Fruit fly (Drosophila melanogaster) whole organism, embryonic: Measurements from ENCODE around the gene velo.
A peak's percentile ranks its signal among the peaks of the same experiment; 100 is the strongest.

Experiments
- Abd-B ChIP-seq: fragments of 200-800 bp; sonication (Bioruptor generic); optimal IDR thresholded peaks from 2 replicates; lab custom pipeline; 2018; ENCODE audit warnings: missing biosample characterization, mild to moderate bottlenecking, missing genetic modification characterization, moderate library complexity
- Antp ChIP-seq: fragments of 200-800 bp; sonication (Bioruptor generic); optimal IDR thresholded peaks from 3 replicates; lab custom pipeline; 2016; ENCODE audit warnings: missing biosample characterization, missing genetic modification characterization
- CG10209 ChIP-seq: fragments of 200-800 bp; sonication (Bioruptor generic); optimal IDR thresholded peaks from 3 replicates; lab custom pipeline; 2017; ENCODE audit warnings: missing biosample characterization, mild to moderate bottlenecking, missing genetic modification characterization, missing genetic modification reagents
- CG1024 ChIP-seq: fragments of 200-800 bp; sonication (Bioruptor generic); IDR thresholded peaks from 2 replicates; pipeline ENCODE4 v1.3.6; 2022; ENCODE audit warnings: missing biosample characterization, missing genetic modification characterization
- CG10543 ChIP-seq: fragments of 200-800 bp; sonication (Bioruptor generic); optimal IDR thresholded peaks from 3 replicates; lab custom pipeline; 2017; ENCODE audit warnings: missing biosample characterization, mild to moderate bottlenecking, missing genetic modification characterization, moderate library complexity
- CG10565 ChIP-seq: fragments of 200-800 bp; sonication (Bioruptor generic); optimal IDR thresholded peaks from 3 replicates; lab custom pipeline; 2016; ENCODE audit warnings: missing biosample characterization, mild to moderate bottlenecking, missing genetic modification characterization
- CG11085 ChIP-seq: fragments of 200-800 bp; sonication (Bioruptor generic); IDR thresholded peaks from 2 replicates; pipeline ENCODE4 v1.3.6; 2022; ENCODE audit warnings: missing biosample characterization, missing genetic modification characterization
- CG11504 ChIP-seq: fragments of 200-800 bp; sonication (Bioruptor generic); optimal IDR thresholded peaks from 3 replicates; lab custom pipeline; 2019; ENCODE audit warnings: missing biosample characterization, mild to moderate bottlenecking, missing genetic modification characterization, moderate library complexity
- CG11695 ChIP-seq: fragments of 200-800 bp; sonication (Bioruptor generic); IDR thresholded peaks from 3 replicates; pipeline ENCODE4 v1.3.6; 2022; ENCODE audit warnings: missing biosample characterization, missing genetic modification characterization
- CG1233 ChIP-seq: fragments of 200-800 bp; sonication (Bioruptor generic); optimal IDR thresholded peaks from 4 replicates; lab custom pipeline; 2018; ENCODE audit warnings: missing biosample characterization, mild to moderate bottlenecking, missing genetic modification characterization
- CG12659 ChIP-seq: fragments of 200-800 bp; sonication (Bioruptor generic); optimal IDR thresholded peaks from 3 replicates; lab custom pipeline; 2017; ENCODE audit warnings: mild to moderate bottlenecking, missing biosample characterization, missing genetic modification reagents, missing genetic modification characterization
- CG13287 ChIP-seq: fragments of 200-800 bp; sonication (Bioruptor generic); IDR thresholded peaks from 2 replicates; pipeline ENCODE4 v1.3.6; 2022; ENCODE audit warnings: missing biosample characterization, missing genetic modification characterization; ENCODE audit not compliant: partially characterized antibody
- CG15011 ChIP-seq: fragments of 200-800 bp; sonication (Bioruptor generic); optimal IDR thresholded peaks from 3 replicates; lab custom pipeline; 2018; ENCODE audit warnings: missing biosample characterization, mild to moderate bottlenecking, missing genetic modification characterization
- CG15601 ChIP-seq: fragments of 200-800 bp; sonication (Bioruptor generic); optimal IDR thresholded peaks from 3 replicates; lab custom pipeline; 2019; ENCODE audit warnings: missing biosample characterization, mild to moderate bottlenecking, missing genetic modification characterization, moderate library complexity
- CG2712 ChIP-seq: fragments of 200-800 bp; optimal IDR thresholded peaks from 3 replicates; lab custom pipeline; 2019; ENCODE audit warnings: missing biosample characterization, mild to moderate bottlenecking, missing genetic modification characterization, moderate library complexity
- CG31441 ChIP-seq: fragments of 200-800 bp; sonication (Bioruptor generic); IDR thresholded peaks from 2 replicates; pipeline ENCODE4 v1.3.6; 2022; ENCODE audit warnings: missing biosample characterization, missing genetic modification characterization
- CG3838 ChIP-seq: fragments of 200-800 bp; sonication (Bioruptor generic); optimal IDR thresholded peaks from 3 replicates; lab custom pipeline; 2016; ENCODE audit warnings: missing biosample characterization, missing genetic modification characterization
- CG4282 ChIP-seq: fragments of 200-800 bp; sonication (Bioruptor generic); optimal IDR thresholded peaks from 2 replicates; lab custom pipeline; 2016; ENCODE audit warnings: missing biosample characterization, missing genetic modification characterization
- CG4360 ChIP-seq: fragments of 200-800 bp; sonication (Bioruptor generic); IDR thresholded peaks from 2 replicates; pipeline ENCODE4 v1.3.6; 2022; ENCODE audit warnings: missing biosample characterization, missing genetic modification characterization
- CG43689 ChIP-seq: fragments of 200-800 bp; sonication (Bioruptor generic); IDR thresholded peaks from 2 replicates; pipeline ENCODE4 v1.3.6; 2022; ENCODE audit warnings: missing biosample characterization, missing genetic modification characterization
- CG4404 ChIP-seq: fragments of 200-800 bp; sonication (Bioruptor generic); IDR thresholded peaks from 2 replicates; pipeline ENCODE4 v1.3.6; 2022; ENCODE audit warnings: missing biosample characterization, missing genetic modification characterization
- CG6854 ChIP-seq: fragments of 200-800 bp; sonication (Bioruptor generic); optimal IDR thresholded peaks from 3 replicates; lab custom pipeline; 2017; ENCODE audit warnings: missing biosample characterization, mild to moderate bottlenecking, missing genetic modification characterization
- CG7357 ChIP-seq: fragments of 200-800 bp; sonication (Bioruptor generic); IDR thresholded peaks from 3 replicates; pipeline ENCODE4 v1.3.6; 2022; ENCODE audit warnings: missing biosample characterization, missing genetic modification characterization
- CG8359 ChIP-seq: fragments of 200-800 bp; sonication (Bioruptor generic); optimal IDR thresholded peaks from 2 replicates; lab custom pipeline; 2017; ENCODE audit warnings: missing biosample characterization, mild to moderate bottlenecking, missing genetic modification characterization, borderline replicate concordance
- CG9727 ChIP-seq: fragments of 200-800 bp; sonication (Bioruptor generic); optimal IDR thresholded peaks from 3 replicates; lab custom pipeline; 2017; ENCODE audit warnings: missing biosample characterization, mild to moderate bottlenecking, missing genetic modification characterization
- CTCF ChIP-seq: fragments of 200-800 bp; sonication (Bioruptor generic); optimal IDR thresholded peaks from 2 replicates; lab custom pipeline; 2017; ENCODE audit warnings: missing biosample characterization, mild to moderate bottlenecking, missing genetic modification characterization, moderate library complexity
- Camta ChIP-seq: fragments of 200-800 bp; sonication (Bioruptor generic); optimal IDR thresholded peaks from 2 replicates; lab custom pipeline; 2016; ENCODE audit warnings: missing biosample characterization, missing genetic modification characterization
- CkIIα-i1 ChIP-seq: fragments of 200-800 bp; sonication (Bioruptor generic); IDR thresholded peaks from 2 replicates; pipeline ENCODE4 v1.3.6; 2022; ENCODE audit warnings: missing biosample characterization, missing genetic modification characterization
- Doc2 ChIP-seq: fragments of 200-800 bp; sonication (Bioruptor generic); IDR thresholded peaks from 2 replicates; pipeline ENCODE4 v1.3.6; 2022; ENCODE audit warnings: missing biosample characterization, missing genetic modification characterization
- Gsc ChIP-seq: fragments of 200-800 bp; sonication (Bioruptor generic); IDR thresholded peaks from 2 replicates; pipeline ENCODE4 v1.3.6; 2022; ENCODE audit warnings: missing biosample characterization, missing genetic modification characterization
- Hand ChIP-seq: fragments of 200-800 bp; sonication (Bioruptor generic); optimal IDR thresholded peaks from 2 replicates; lab custom pipeline; 2017; ENCODE audit warnings: mild to moderate bottlenecking, missing biosample characterization, missing genetic modification reagents, missing genetic modification characterization
- Med ChIP-seq: fragments of 200-800 bp; sonication (Bioruptor generic); peaks from one replicate; lab custom pipeline; 2016; ENCODE audit warnings: missing biosample characterization, missing genetic modification characterization, mild to moderate bottlenecking, inconsistent platforms, moderate library complexity
- Side ChIP-seq: fragments of 200-800 bp; sonication (Bioruptor generic); optimal IDR thresholded peaks from 2 replicates; lab custom pipeline; 2016; ENCODE audit warnings: missing biosample characterization, missing genetic modification characterization
- Sox100B ChIP-seq: fragments of 200-800 bp; sonication (Bioruptor generic); optimal IDR thresholded peaks from 3 replicates; lab custom pipeline; 2018; ENCODE audit warnings: missing biosample characterization, mild to moderate bottlenecking, missing genetic modification characterization
- Usf ChIP-seq: fragments of 200-800 bp; sonication (Bioruptor generic); optimal IDR thresholded peaks from 2 replicates; lab custom pipeline; 2017; ENCODE audit warnings: missing genotype, missing biosample characterization, missing genetic modification characterization
- br ChIP-seq: fragments of >200 bp; optimal IDR thresholded peaks from 2 replicates; lab custom pipeline; 2017
- cad ChIP-seq: fragments of >200 bp; optimal IDR thresholded peaks from 2 replicates; lab custom pipeline; 2017; ENCODE audit warnings: missing biosample characterization, missing genetic modification characterization
- ci ChIP-seq: fragments of 200-800 bp; sonication (Bioruptor generic); IDR thresholded peaks from 3 replicates; pipeline ENCODE4 v1.3.6; 2022; ENCODE audit warnings: missing biosample characterization, missing genetic modification characterization
- crc ChIP-seq: fragments of 200-800 bp; sonication (Bioruptor generic); optimal IDR thresholded peaks from 2 replicates; lab custom pipeline; 2016; ENCODE audit warnings: missing biosample characterization, missing genetic modification characterization
- en ChIP-seq: fragments of 200-800 bp; sonication (Bioruptor generic); optimal IDR thresholded peaks from 2 replicates; lab custom pipeline; 2016; ENCODE audit warnings: missing biosample characterization, missing genetic modification characterization
- eve ChIP-seq, 2 experiments: fragments of >200 bp; optimal IDR thresholded peaks; 2 replicates each; lab custom pipeline; 2017; ENCODE audit warnings: missing biosample characterization in 2 of 2, missing genetic modification characterization in 2 of 2
- fd3F ChIP-seq: fragments of 200-800 bp; sonication (Bioruptor generic); optimal IDR thresholded peaks from 2 replicates; lab custom pipeline; 2018; ENCODE audit warnings: missing biosample characterization, mild to moderate bottlenecking, missing genetic modification characterization, moderate library complexity
- h ChIP-seq: fragments of >200 bp; optimal IDR thresholded peaks from 2 replicates; lab custom pipeline; 2017
- ind ChIP-seq: fragments of 200-800 bp; sonication (Bioruptor generic); optimal IDR thresholded peaks from 3 replicates; lab custom pipeline; 2016; ENCODE audit warnings: missing biosample characterization, missing genetic modification characterization
- kah ChIP-seq: fragments of 200-800 bp; sonication (Bioruptor generic); optimal IDR thresholded peaks from 2 replicates; lab custom pipeline; 2018; ENCODE audit warnings: missing biosample characterization, mild to moderate bottlenecking, missing genetic modification characterization
- onecut ChIP-seq: fragments of 200-800 bp; sonication (Bioruptor generic); IDR thresholded peaks from 2 replicates; pipeline ENCODE4 v1.3.6; 2022; ENCODE audit warnings: missing biosample characterization, missing genetic modification characterization
- rib ChIP-seq: fragments of 200-800 bp; sonication (Bioruptor generic); IDR thresholded peaks from 2 replicates; pipeline ENCODE4 v1.3.6; 2022; ENCODE audit warnings: missing biosample characterization, missing genetic modification characterization
- row ChIP-seq: fragments of 200-800 bp; sonication (Bioruptor generic); IDR thresholded peaks from 3 replicates; pipeline ENCODE4 v1.3.6; 2022; ENCODE audit warnings: missing biosample characterization, missing genetic modification characterization
- toy ChIP-seq: fragments of 200-800 bp; sonication (Bioruptor generic); IDR thresholded peaks from 2 replicates; pipeline ENCODE4 v1.3.6; 2022; ENCODE audit warnings: missing biosample characterization, missing genetic modification characterization
- trh ChIP-seq: fragments of 200-800 bp; sonication (Bioruptor generic); optimal IDR thresholded peaks from 2 replicates; lab custom pipeline; 2016; ENCODE audit warnings: missing biosample characterization, missing genetic modification characterization
- twi ChIP-seq: fragments of 200-800 bp; optimal IDR thresholded peaks from 2 replicates; lab custom pipeline; 2019; ENCODE audit warnings: missing biosample characterization, mild to moderate bottlenecking, missing genetic modification characterization, moderate library complexity
- unc-4 ChIP-seq: fragments of 200-800 bp; sonication (Bioruptor generic); IDR thresholded peaks from 2 replicates; pipeline ENCODE4 v1.3.6; 2022; ENCODE audit warnings: missing biosample characterization, missing genetic modification characterization; ENCODE audit not compliant: partially characterized antibody
- zen2 ChIP-seq: fragments of 200-800 bp; sonication (Bioruptor generic); IDR thresholded peaks from 3 replicates; pipeline ENCODE4 v1.3.6; 2022; ENCODE audit warnings: missing biosample characterization, missing genetic modification characterization; ENCODE audit not compliant: partially characterized antibody

velo gene

dm6 chr3L:6705865-6706264 lies 46.7 kb downstream of the velo start (continued):
- TF ChIP-seq CG2712 (tag; lab: Kevin White, UChicago) (peak; percentile 74), Gsc (GFP tag; lab: Robert Waterston, UW) (no peak), CTCF (GFP tag; lab: Kevin White, UChicago) (no peak), twi (tag; lab: Kevin White, UChicago) (peak; percentile 28), Antp (GFP tag; lab: Kevin White, UChicago) (peak; percentile 44), CG10543 (GFP tag; lab: Kevin White, UChicago) (peak; percentile 66), CG8359 (no peak), row (peak; percentile 75), Doc2 (GFP tag; lab: Robert Waterston, UW) (no peak), CG7357 (no peak), CG3838 (GFP tag; lab: Kevin White, UChicago) (no peak), CG31441 (GFP tag; lab: Robert Waterston, UW) (peak; percentile 74), CG15011 (GFP tag; lab: Kevin White, UChicago) (no peak), CG10209 (peak; percentile 53), unc-4 (GFP tag; lab: Robert Waterston, UW) (no peak), rib (no peak), eve (GFP tag; optimal IDR thresholded peaks at IDR 0.05; lab: Kevin White, UChicago) (peak in 1 of 2 experiments; percentile 63), CG9727 (peak; percentile 50), CG1233 (GFP tag; lab: Kevin White, UChicago) (peak; percentile 52), Hand (GFP tag; lab: Kevin White, UChicago) (no peak), CG13287 (GFP tag; lab: Robert Waterston, UW) (no peak), CG6854 (GFP tag; lab: Kevin White, UChicago) (peak; percentile 34), br (lab: Kevin White, UChicago) (no peak), CkIIα-i1 (GFP tag; lab: Robert Waterston, UW) (no peak), Side (GFP tag; lab: Kevin White, UChicago) (peak; percentile 4), ind (GFP tag; lab: Kevin White, UChicago) (peak; percentile 59), CG4360 (GFP tag; lab: Robert Waterston, UW) (0 out of 2 replicates have a peak, but pooled peaks have one; percentile 31), ci (GFP tag; lab: Robert Waterston, UW) (peak; percentile 83), onecut (GFP tag; lab: Robert Waterston, UW) (peak; percentile 58), CG11085 (GFP tag; lab: Robert Waterston, UW) (no peak), CG11504 (peak; percentile 82), CG43689 (GFP tag; lab: Robert Waterston, UW) (no peak; the same call in 1 of the 2 replicates), crc (GFP tag; lab: Kevin White, UChicago) (no peak), en (GFP tag; lab: Kevin White, UChicago) (no peak), CG15601 (tag; lab: Kevin White, UChicago) (peak; percentile 50), Usf (GFP tag; lab: Kevin White, UChicago) (no peak), CG12659 (peak; percentile 56), kah (GFP tag; lab: Kevin White, UChicago) (peak; percentile 61), Abd-B (GFP tag; lab: Kevin White, UChicago) (peak; percentile 49), CG10565 (GFP tag; lab: Kevin White, UChicago) (no peak), cad (no peak), CG11695 (peak; percentile 53; the same call in 2 of the 3 replicates), trh (GFP tag; lab: Kevin White, UChicago) (peak; percentile 47), Med (GFP tag; lab: Kevin White, UChicago) (peak; percentile 90), CG1024 (GFP tag; lab: Robert Waterston, UW) (peak; percentile 66; the same call in 1 of the 2 replicates), CG4282 (GFP tag; lab: Kevin White, UChicago) (no peak), fd3F (GFP tag; lab: Kevin White, UChicago) (peak; percentile 54), CG4404 (GFP tag; lab: Robert Waterston, UW) (no peak), zen2 (no peak), h (lab: Kevin White, UChicago) (no peak), Camta (GFP tag; lab: Kevin White, UChicago) (peak; percentile 21), toy (GFP tag; lab: Robert Waterston, UW) (no peak), Sox100B (GFP tag; lab: Kevin White, UChicago) (peak; percentile 69)
